Fruit fly (Drosophila melanogaster): ENCODE data around the gene CG5004.

DNA sequence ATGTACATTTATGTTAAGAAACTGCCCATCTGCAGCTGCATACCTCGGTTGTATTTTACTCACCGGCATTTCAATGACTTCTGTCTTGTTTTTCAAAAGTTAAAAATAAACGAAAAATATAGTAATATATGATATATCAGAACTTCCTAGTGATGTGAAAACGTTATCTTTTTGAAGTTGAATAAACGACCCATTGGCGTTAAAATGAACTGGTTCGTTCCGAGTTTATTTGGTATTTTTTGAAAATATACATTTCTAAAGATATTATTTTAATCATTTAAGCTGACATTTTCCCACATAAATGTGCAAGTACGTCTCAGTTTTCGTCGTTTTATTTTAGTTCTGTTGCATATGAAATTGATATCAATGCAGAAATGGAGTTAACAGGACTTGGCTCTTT is 1.7 kb upstream of the CG5004 start, which contains the start of gene Arpc3B:
- TF ChIP-seq psq (optimal IDR thresholded peaks at IDR 0.05) (no peak), Myc (optimal IDR thresholded peaks at IDR 0.05) (no peak), insv (optimal IDR thresholded peaks at IDR 0.05) (no peak), h (optimal IDR thresholded peaks at IDR 0.05) (no peak)

Data from Kc167 (cell line).